Worm (Caenorhabditis elegans) whole organism, young adult: Measurements from ENCODE around the gene Y67A10A.2.

ENCODE experiments used
- B0019.2 ChIP-seq: fragments of 200-800 bp; sonication (Bioruptor generic); conservative IDR thresholded peaks from 2 replicates; pipeline ENCODE4 v1.3.6; 2022; ENCODE audit warnings: missing genetic modification reagents, missing genetic modification characterization, missing compliant biosample characterization
- B0261.1 ChIP-seq: sonication (generic microtip); optimal IDR thresholded peaks from 2 replicates; lab custom pipeline; 2016; ENCODE audit warnings: mild to moderate bottlenecking, missing genetic modification characterization, moderate library complexity, missing compliant biosample characterization
- C06A6.2 ChIP-seq: fragments of 200-800 bp; sonication (Bioruptor generic); conservative IDR thresholded peaks from 2 replicates; pipeline ENCODE4 v1.3.6; 2022; ENCODE audit warnings: missing genetic modification characterization, missing compliant biosample characterization
- D2030.7 ChIP-seq: fragments of 200-800 bp; sonication (Bioruptor generic); IDR thresholded peaks from 2 replicates; pipeline ENCODE4 v1.3.6; 2022; ENCODE audit warnings: missing genetic modification reagents, missing genetic modification characterization, missing compliant biosample characterization
- F37B4.10 ChIP-seq: fragments of 200-800 bp; sonication (Bioruptor generic); IDR thresholded peaks from 2 replicates; pipeline ENCODE4 v1.3.6; 2022; ENCODE audit warnings: missing genetic modification characterization, missing compliant biosample characterization
- F49E8.2 ChIP-seq: sonication (generic microtip); optimal IDR thresholded peaks from 3 replicates; lab custom pipeline; 2017; ENCODE audit warnings: missing genetic modification characterization, mild to moderate bottlenecking, missing compliant biosample characterization, antibody characterized with exemption, moderate library complexity; ENCODE audit not compliant: insufficient read depth
- F52B5.7 ChIP-seq: sonication (generic microtip); optimal IDR thresholded peaks from 2 replicates; lab custom pipeline; 2016; ENCODE audit warnings: mild to moderate bottlenecking, missing genetic modification characterization, missing compliant biosample characterization
- T26A5.8 ChIP-seq: sonication (generic microtip); optimal IDR thresholded peaks from 2 replicates; lab custom pipeline; 2016; ENCODE audit warnings: missing genetic modification characterization, missing compliant biosample characterization
- Y67H2A.10 ChIP-seq: fragments of 200-800 bp; sonication (Bioruptor generic); conservative IDR thresholded peaks from 2 replicates; pipeline ENCODE4 v1.3.6; 2022; ENCODE audit warnings: missing genetic modification reagents, missing genetic modification characterization, missing compliant biosample characterization
- ZK185.1 ChIP-seq: sonication (generic microtip); optimal IDR thresholded peaks from 2 replicates; lab custom pipeline; 2016; ENCODE audit warnings: mild to moderate bottlenecking, missing genetic modification characterization, missing compliant biosample characterization; ENCODE audit not compliant: poor library complexity, severe bottlenecking
- akir-1 ChIP-seq: fragments of 200-800 bp; sonication (Bioruptor generic); optimal IDR thresholded peaks from 2 replicates; lab custom pipeline; 2018; ENCODE audit warnings: mild to moderate bottlenecking, missing genetic modification characterization, moderate library complexity, missing compliant biosample characterization
- ccch-3 ChIP-seq: fragments of 200-800 bp; sonication (Bioruptor generic); optimal IDR thresholded peaks from 2 replicates; lab custom pipeline; 2018; ENCODE audit warnings: mild to moderate bottlenecking, missing genetic modification characterization, missing compliant biosample characterization
- cebp-2 ChIP-seq: fragments of 200-800 bp; sonication (Bioruptor generic); IDR thresholded peaks from 2 replicates; pipeline ENCODE4 v1.3.6; 2022; ENCODE audit warnings: missing genetic modification characterization, missing compliant biosample characterization
- ceh-100 ChIP-seq: fragments of 200-800 bp; sonication (Bioruptor generic); IDR thresholded peaks from 2 replicates; pipeline ENCODE4 v1.3.6; 2022; ENCODE audit warnings: missing genetic modification reagents, missing genetic modification characterization, missing compliant biosample characterization
- ceh-27 ChIP-seq: fragments of 200-800 bp; sonication (Bioruptor generic); optimal IDR thresholded peaks from 2 replicates; lab custom pipeline; 2018; ENCODE audit warnings: mild to moderate bottlenecking, missing genetic modification characterization, moderate library complexity, missing compliant biosample characterization
- ceh-40 ChIP-seq: fragments of 200-800 bp; sonication (Bioruptor generic); IDR thresholded peaks from 2 replicates; pipeline ENCODE4 v1.3.6; 2022; ENCODE audit warnings: missing genetic modification characterization, missing compliant biosample characterization
- ceh-79 ChIP-seq: sonication (generic microtip); optimal IDR thresholded peaks from 2 replicates; lab custom pipeline; 2017; ENCODE audit warnings: mild to moderate bottlenecking, missing genetic modification characterization, missing compliant biosample characterization
- dox-1 ChIP-seq: fragments of 200-800 bp; sonication (Bioruptor generic); IDR thresholded peaks from 2 replicates; pipeline ENCODE4 v1.3.6; 2022; ENCODE audit warnings: missing genetic modification reagents, missing genetic modification characterization, missing compliant biosample characterization
- dpff-1 ChIP-seq: sonication (generic microtip); optimal IDR thresholded peaks from 2 replicates; lab custom pipeline; 2017; ENCODE audit warnings: mild to moderate bottlenecking, missing genetic modification characterization, missing compliant biosample characterization
- egl-44 ChIP-seq: fragments of 200-800 bp; sonication (Bioruptor generic); IDR thresholded peaks from 2 replicates; pipeline ENCODE4 v1.3.6; 2022; ENCODE audit warnings: missing genetic modification reagents, missing genetic modification characterization, missing compliant biosample characterization
- hmg-1.2 ChIP-seq: fragments of 200-800 bp; sonication (Bioruptor generic); IDR thresholded peaks from 2 replicates; pipeline ENCODE4 v1.3.6; 2022; ENCODE audit warnings: missing genetic modification reagents, missing genetic modification characterization, missing compliant biosample characterization
- hsf-1 ChIP-seq: fragments of 200-800 bp; sonication (Bioruptor generic); IDR thresholded peaks from 2 replicates; pipeline ENCODE4 v1.3.6; 2022; ENCODE audit warnings: missing genetic modification reagents, missing genetic modification characterization, missing compliant biosample characterization
- let-607 ChIP-seq, 2 experiments: fragments of 200-800 bp in 1 of 2; sonication (Bioruptor generic) in 1 of 2; sonication (generic microtip) in 1 of 2; optimal IDR thresholded peaks; 2 replicates each; lab custom pipeline; 2016 to 2018; ENCODE audit warnings: mild to moderate bottlenecking in 2 of 2, missing compliant biosample characterization in 2 of 2, missing genetic modification characterization in 2 of 2, moderate library complexity in 2 of 2, missing genotype in 1 of 2
- lin-26 ChIP-seq: fragments of 200-800 bp; sonication (Bioruptor generic); IDR thresholded peaks from 2 replicates; pipeline ENCODE4 v1.3.6; 2022; ENCODE audit warnings: missing genetic modification reagents, missing genetic modification characterization, missing compliant biosample characterization
- lin-35 ChIP-seq, 3 experiments: fragments of 150-350 bp in 2 of 3; sonication (generic microtip) in 1 of 3; optimal IDR thresholded peaks; 2 replicates each; lab custom pipeline; 2014 to 2018; ENCODE audit warnings: missing biosample characterization in 3 of 3, missing genetic modification characterization in 3 of 3, missing genetic modification reagents in 3 of 3
- lin-40 ChIP-seq: sonication (generic microtip); optimal IDR thresholded peaks from 2 replicates; lab custom pipeline; 2016; ENCODE audit warnings: missing genetic modification characterization, mild to moderate bottlenecking, missing compliant biosample characterization, missing genotype, missing genetic modification reagents
- lin-54 ChIP-seq: fragments of 200-800 bp; sonication (Bioruptor generic); optimal IDR thresholded peaks from 2 replicates; lab custom pipeline; 2018; ENCODE audit warnings: mild to moderate bottlenecking, missing genetic modification characterization, missing compliant biosample characterization
- lir-1 ChIP-seq: fragments of 200-800 bp; sonication (Bioruptor generic); conservative IDR thresholded peaks from 2 replicates; pipeline ENCODE4 v1.3.6; 2022; ENCODE audit warnings: missing genetic modification reagents, missing genetic modification characterization, missing compliant biosample characterization
- lsl-1 ChIP-seq: fragments of 200-800 bp; sonication (Bioruptor generic); optimal IDR thresholded peaks from 2 replicates; lab custom pipeline; 2018; ENCODE audit warnings: mild to moderate bottlenecking, missing genetic modification characterization, moderate library complexity, missing compliant biosample characterization
- lsy-27 ChIP-seq: sonication (generic microtip); optimal IDR thresholded peaks from 2 replicates; lab custom pipeline; 2017; ENCODE audit warnings: missing genetic modification characterization, mild to moderate bottlenecking, missing compliant biosample characterization, antibody characterized with exemption, missing genotype, borderline replicate concordance; ENCODE audit not compliant: insufficient read depth
- mes-4 ChIP-seq: sonication (generic microtip); optimal IDR thresholded peaks from 2 replicates; lab custom pipeline; 2016; ENCODE audit warnings: missing genotype, missing genetic modification characterization, missing compliant biosample characterization
- nfya-1 ChIP-seq: sonication (generic microtip); optimal IDR thresholded peaks from 2 replicates; lab custom pipeline; 2017; ENCODE audit warnings: antibody characterized with exemption, missing compliant biosample characterization, missing genetic modification characterization, borderline replicate concordance; ENCODE audit not compliant: insufficient read depth
- nfya-2 ChIP-seq: fragments of 200-800 bp; sonication (Bioruptor generic); IDR thresholded peaks from 2 replicates; pipeline ENCODE4 v1.3.6; 2022; ENCODE audit warnings: missing genetic modification reagents, missing genetic modification characterization, missing compliant biosample characterization
- nhr-179 ChIP-seq: sonication (generic microtip); optimal IDR thresholded peaks from 2 replicates; lab custom pipeline; 2016; ENCODE audit warnings: mild to moderate bottlenecking, missing genetic modification characterization, missing compliant biosample characterization
- pha-4 ChIP-seq: fragments of 150-350 bp; sonication (generic microtip); optimal IDR thresholded peaks from 2 replicates; lab custom pipeline; 2014; ENCODE audit warnings: missing biosample characterization, missing genetic modification reagents, missing genetic modification characterization
- rpc-1 ChIP-seq, 2 experiments: fragments of 150-350 bp in 1 of 2; sonication (generic microtip) in 1 of 2; optimal IDR thresholded peaks; 2 replicates each; lab custom pipeline; 2014 to 2018; ENCODE audit warnings: missing biosample characterization in 1 of 2, missing genetic modification characterization in 1 of 2, missing genetic modification reagents in 1 of 2, missing genotype in 1 of 2
- somi-1 ChIP-seq: fragments of 200-800 bp; sonication (Bioruptor generic); optimal IDR thresholded peaks from 2 replicates; lab custom pipeline; 2018; ENCODE audit warnings: mild to moderate bottlenecking, missing genetic modification characterization, missing compliant biosample characterization
- unc-130 ChIP-seq: sonication (generic microtip); optimal IDR thresholded peaks from 2 replicates; lab custom pipeline; 2016; ENCODE audit warnings: missing genetic modification reagents, missing genetic modification characterization, missing compliant biosample characterization
- unc-62 ChIP-seq: fragments of 150-350 bp; optimal IDR thresholded peaks from 2 replicates; lab custom pipeline; 2014; ENCODE audit warnings: missing biosample characterization, missing genetic modification reagents, missing genetic modification characterization
- zim-3 ChIP-seq: sonication (generic microtip); optimal IDR thresholded peaks from 2 replicates; lab custom pipeline; 2017; ENCODE audit warnings: mild to moderate bottlenecking, missing genetic modification characterization, moderate library complexity, missing compliant biosample characterization
- ztf-22 ChIP-seq: fragments of 200-800 bp; sonication (Bioruptor generic); optimal IDR thresholded peaks from 2 replicates; lab custom pipeline; 2018; ENCODE audit warnings: mild to moderate bottlenecking, missing genetic modification characterization, moderate library complexity, missing compliant biosample characterization
- ztf-25 ChIP-seq: fragments of 200-800 bp; sonication (Bioruptor generic); IDR thresholded peaks from 2 replicates; pipeline ENCODE4 v1.3.6; 2022; ENCODE audit warnings: missing genetic modification reagents, missing genetic modification characterization, missing compliant biosample characterization
- ztf-28 ChIP-seq: fragments of 200-800 bp; sonication (Bioruptor generic); IDR thresholded peaks from 2 replicates; pipeline ENCODE4 v1.3.6; 2022; ENCODE audit warnings: missing genetic modification reagents, missing genetic modification characterization, missing compliant biosample characterization
- ztf-3 ChIP-seq: fragments of 200-800 bp; sonication (Bioruptor generic); optimal IDR thresholded peaks from 2 replicates; lab custom pipeline; 2018; ENCODE audit warnings: mild to moderate bottlenecking, missing genetic modification characterization, missing compliant biosample characterization
- ztf-6 ChIP-seq: fragments of 200-800 bp; sonication (Bioruptor generic); IDR thresholded peaks from 2 replicates; pipeline ENCODE4 v1.3.6; 2022; ENCODE audit warnings: missing genetic modification reagents, missing genetic modification characterization, missing compliant biosample characterization

The Y67A10A.2 gene

DNA sequence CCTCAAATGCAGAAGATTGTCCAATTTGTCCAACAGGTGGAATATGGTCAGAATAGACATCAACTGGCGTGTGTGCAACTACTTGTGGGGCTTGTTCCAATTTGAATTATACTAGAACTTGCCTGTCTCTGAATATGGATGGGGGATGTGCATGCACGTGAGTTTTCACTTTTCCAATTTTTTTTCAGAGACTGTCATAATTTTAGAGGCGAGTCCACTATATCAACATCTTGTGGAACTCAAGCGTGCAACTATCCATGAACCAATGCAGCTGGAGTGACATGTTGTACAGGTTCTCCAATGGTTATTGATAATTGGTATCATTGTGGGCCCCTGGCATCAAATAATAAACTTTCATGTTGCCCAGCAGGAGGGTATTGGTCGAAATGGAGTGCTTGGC, at the start of gene Y67A10A.2:
TSS of gene Y67A10A.2 (plus strand) at position 301 of the 400 bp plus-strand sequence.
- TF ChIP-seq B0019.2 (GFP tag; lab: Robert Waterston, UW) = no peak
- TF ChIP-seq ZK185.1 (tag; lab: Kevin White, UChicago) = no peak
- no peak for TF ChIP-seq hmg-1.2 (GFP tag; lab: Robert Waterston, UW)
- no peak for TF ChIP-seq ceh-27
- no peak for TF ChIP-seq nfya-2 (GFP tag; lab: Robert Waterston, UW)
- no peak for TF ChIP-seq cebp-2 (GFP tag; lab: Robert Waterston, UW)
- no peak for TF ChIP-seq zim-3 (tag; lab: Kevin White, UChicago)
- TF ChIP-seq akir-1 (GFP tag; lab: Kevin White, UChicago) = no peak
- no peak for TF ChIP-seq lin-26 (GFP tag; lab: Robert Waterston, UW)
- no peak for TF ChIP-seq ztf-6
- no peak for TF ChIP-seq F49E8.2
- TF ChIP-seq lsy-27 (tag; lab: Kevin White, UChicago) = no peak
- TF ChIP-seq dpff-1 = no peak
- TF ChIP-seq ceh-79 (tag; lab: Kevin White, UChicago) = no peak

DNA sequence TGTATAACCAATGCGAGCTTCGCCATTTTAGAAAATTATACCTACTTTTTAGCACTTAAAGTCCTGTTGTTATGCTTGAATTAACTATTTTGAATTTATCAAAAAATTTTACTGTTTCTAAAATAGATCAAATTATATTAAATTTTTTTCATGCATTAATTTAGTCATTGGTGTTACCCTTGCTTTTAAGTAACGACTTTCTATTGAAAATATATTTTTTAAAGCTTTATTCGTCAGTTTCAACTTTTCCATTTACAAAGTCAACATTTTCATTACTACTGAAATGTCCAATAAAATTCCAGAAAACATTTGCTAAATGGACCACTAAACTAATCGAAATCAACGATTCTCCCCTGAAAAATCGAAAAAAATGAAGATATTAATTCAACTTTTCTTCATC, 46.3 kb upstream of the Y67A10A.2 start, which contains the start of gene Y64G10A.7:
TSS of gene Y64G10A.7 (plus strand) at position 301 of the 400 bp plus-strand sequence.
- TF ChIP-seq F52B5.7 (tag; lab: Kevin White, UChicago) = no peak

- no peak for TF ChIP-seq lsl-1 (GFP tag; lab: Kevin White, UChicago)
- no peak for TF ChIP-seq Y67H2A.10 (GFP tag; lab: Robert Waterston, UW)
- TF ChIP-seq rpc-1 (optimal IDR thresholded peaks at IDR 0.05; lab: Kevin White, UChicago) = no peak
- TF ChIP-seq rpc-1 (tag; optimal IDR thresholded peaks at IDR 0.05; lab: Kevin White, UChicago) = no peak
- TF ChIP-seq T26A5.8 (tag; lab: Kevin White, UChicago) = no peak
- no peak for TF ChIP-seq F52B5.7 (tag; lab: Kevin White, UChicago)
- no peak for TF ChIP-seq F49E8.2
- TF ChIP-seq lin-54 (GFP tag; lab: Kevin White, UChicago) = no peak
- no peak for TF ChIP-seq mes-4 (tag; lab: Kevin White, UChicago)
- no peak for TF ChIP-seq lin-40
- no peak for TF ChIP-seq somi-1 (GFP tag; lab: Kevin White, UChicago)
- no peak for TF ChIP-seq ztf-3 (GFP tag; lab: Kevin White, UChicago)
- no peak for TF ChIP-seq egl-44 (GFP tag; lab: Robert Waterston, UW)
- TF ChIP-seq nhr-179 (tag; lab: Kevin White, UChicago) = no peak
- no peak for TF ChIP-seq ztf-28 (GFP tag; lab: Robert Waterston, UW)
- TF ChIP-seq ceh-100 = no peak
- no peak for TF ChIP-seq ztf-22
- no peak for TF ChIP-seq ztf-6
Observed at ce11 chrIV:14295262-14295661, 42.6 kb upstream of the Y67A10A.2 start.

DNA sequence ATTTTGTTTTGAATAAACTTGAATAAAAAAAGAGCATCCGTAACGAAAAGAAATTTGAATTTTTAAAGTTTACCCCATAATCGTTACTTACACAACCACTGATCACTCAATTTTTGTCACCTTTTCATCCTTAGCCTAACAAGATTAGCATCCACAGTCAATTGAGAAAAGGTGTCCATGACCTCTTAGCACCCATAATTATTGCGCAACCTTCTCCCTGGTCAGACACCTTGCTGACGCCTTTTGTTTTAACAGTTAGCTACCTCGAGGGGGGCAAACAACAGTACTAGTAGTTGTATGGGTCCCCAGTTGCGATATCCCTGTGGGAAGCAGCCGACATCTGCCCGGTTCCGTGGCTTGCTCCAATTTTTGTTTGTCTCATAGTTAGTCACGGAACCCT, 40.8 kb upstream of the Y67A10A.2 start:
- TF ChIP-seq ceh-40 (GFP tag; lab: Robert Waterston, UW) (no peak), unc-130 (GFP tag; lab: Kevin White, UChicago) (no peak), pha-4 (tag; lab: Kevin White, UChicago) (no peak), nfya-1 (tag; lab: Kevin White, UChicago) (no peak), let-607 (tag; optimal IDR thresholded peaks at IDR 0.05; lab: Kevin White, UChicago) (no peak), C06A6.2 (GFP tag; lab: Robert Waterston, UW) (no peak), lin-35 (GFP tag; optimal IDR thresholded peaks at IDR 0.05; lab: Kevin White, UChicago) (no peak), hsf-1 (GFP tag; lab: Robert Waterston, UW) (no peak), ccch-3 (GFP tag; lab: Kevin White, UChicago) (no peak), B0261.1 (tag; lab: Kevin White, UChicago) (no peak), D2030.7 (GFP tag; lab: Robert Waterston, UW) (no peak), F37B4.10 (no peak), ztf-25 (GFP tag; lab: Robert Waterston, UW) (no peak), dox-1 (GFP tag; lab: Robert Waterston, UW) (no peak), unc-62 (GFP tag; lab: Kevin White, UChicago) (no peak), lir-1 (no peak)
